Worm (Caenorhabditis elegans): ENCODE measurements around the gene R160.2.

- TF ChIP-seq sea-2 (GFP tag; IDR thresholded peaks at IDR 0.05): no peak
- no peak for TF ChIP-seq nhr-179 (tag; optimal IDR thresholded peaks at IDR 0.05)
- no peak for TF ChIP-seq ceh-91 (GFP tag; IDR thresholded peaks at IDR 0.05)
- TF ChIP-seq C17E4.6 (GFP tag; IDR thresholded peaks at IDR 0.05): no peak
- TF ChIP-seq C06A6.2 (GFP tag; conservative IDR thresholded peaks at IDR 0.05): no peak
- no peak for TF ChIP-seq nfyb-1 (GFP tag; IDR thresholded peaks at IDR 0.05)
- no peak for TF ChIP-seq dpl-1 (GFP tag; optimal IDR thresholded peaks at IDR 0.05)
These were observed 7.9 kb downstream of the R160.2 start, which contains the start of gene R160.4 for ce11 chrX:4368800-4369199.

All from whole organism, young adult.